Worm (Caenorhabditis elegans) whole organism, mixed stage, embryonic: ENCODE measurements around the gene C40A11.7.

Experiments used
- flh-1 ChIP-seq: fragments of 200-800 bp; sonication (Bioruptor generic); optimal IDR thresholded peaks from 2 replicates; lab custom pipeline; 2018; ENCODE audit warnings: mild to moderate bottlenecking, missing genetic modification characterization, moderate library complexity, missing compliant biosample characterization
- lin-13 ChIP-seq: fragments of 150-350 bp; optimal IDR thresholded peaks from 2 replicates; lab custom pipeline; 2014; ENCODE audit warnings: missing biosample characterization, missing genetic modification characterization

- TF ChIP-seq lin-13 = no peak
- no peak for TF ChIP-seq flh-1 (GFP tag; lab: Kevin White, UChicago)
Observed at ce11 chrII:2196742-2197141, 46.4 kb upstream of the C40A11.7 start.
